Worm (Caenorhabditis elegans): ENCODE data around the gene T12A7.10.

DNA sequence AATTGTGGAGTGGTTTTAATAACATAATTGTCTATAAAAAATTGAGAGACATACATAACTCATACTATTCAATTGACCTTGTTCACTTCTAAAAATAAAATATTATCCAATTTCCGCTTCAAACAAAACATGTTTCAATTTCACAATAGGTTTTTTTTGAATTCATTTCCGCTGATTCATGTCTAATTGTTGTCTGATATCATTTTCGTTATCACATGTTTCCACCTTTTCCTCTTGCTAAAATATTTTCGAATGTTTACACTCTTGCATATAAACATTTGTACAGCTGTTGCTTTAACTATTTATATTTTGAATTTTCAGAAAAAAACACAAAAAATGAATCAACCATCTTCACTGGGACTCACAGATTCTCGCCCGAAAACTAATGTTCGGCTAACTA lies 9.6 kb downstream of the T12A7.10 start, which contains the start of gene gem-4:
- TF ChIP-seq die-1 (tag; optimal IDR thresholded peaks at IDR 0.05) (no peak), aptf-3 (GFP tag; IDR thresholded peaks at IDR 0.05) (no peak), unc-62 (GFP tag; optimal IDR thresholded peaks at IDR 0.05) (no peak), T07F8.4 (tag; optimal IDR thresholded peaks at IDR 0.05) (no peak), snpc-4 (GFP tag; optimal IDR thresholded peaks at IDR 0.05) (no peak), snpc-4 (tag; optimal IDR thresholded peaks at IDR 0.05) (no peak), ceh-100 (GFP tag; IDR thresholded peaks at IDR 0.05) (no peak), athp-1 (tag; optimal IDR thresholded peaks at IDR 0.05) (no peak), F33H1.4 (GFP tag; IDR thresholded peaks at IDR 0.05) (no peak)
